Worm (Caenorhabditis elegans) whole organism, L4/young adult: ENCODE measurements around the gene wrk-1.

Experiments used
- W03F9.2 ChIP-seq: fragments of 150-350 bp; optimal IDR thresholded peaks from 2 replicates; lab custom pipeline; 2014; ENCODE audit warnings: missing biosample characterization, missing genetic modification characterization
- dao-5 ChIP-seq: sonication (generic microtip); optimal IDR thresholded peaks from 2 replicates; lab custom pipeline; 2016; ENCODE audit warnings: missing genotype, missing genetic modification characterization, moderate library complexity, missing compliant biosample characterization
- him-1 ChIP-seq: sonication (generic microtip); optimal IDR thresholded peaks from 2 replicates; lab custom pipeline; 2016; ENCODE audit warnings: missing genotype, missing genetic modification reagents, missing genetic modification characterization, missing compliant biosample characterization

The wrk-1 gene

DNA sequence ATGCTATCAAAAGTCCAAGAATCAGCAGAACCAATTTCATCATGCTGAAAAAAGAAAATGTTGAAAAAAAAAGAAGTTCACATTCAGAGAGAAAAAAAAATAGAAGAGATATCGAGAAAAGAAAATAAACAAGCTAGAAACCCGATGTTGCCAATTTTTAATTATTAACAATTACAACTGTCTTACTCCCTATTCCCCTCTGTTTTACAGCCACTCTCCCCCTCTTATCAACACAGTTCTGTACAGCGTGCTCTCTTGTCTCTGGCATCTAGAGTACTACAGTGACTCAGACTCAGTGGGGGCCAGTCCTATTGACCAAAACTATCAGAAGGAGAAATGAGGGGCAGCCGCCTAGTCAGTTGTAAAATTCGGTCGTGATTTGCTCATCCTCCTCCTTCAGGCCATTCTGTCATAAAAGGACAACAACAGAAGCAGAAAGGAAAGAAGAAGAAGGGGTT, at the start of gene wrk-1:
Gene wrk-1, minus strand, starts transcription at position 51 of the 458 bp plus-strand sequence.
- TF ChIP-seq dao-5 (tag; lab: Kevin White, UChicago) (no peak), him-1 (tag; lab: Kevin White, UChicago) (no peak), W03F9.2 (tag; lab: Kevin White, UChicago) (no peak)

DNA sequence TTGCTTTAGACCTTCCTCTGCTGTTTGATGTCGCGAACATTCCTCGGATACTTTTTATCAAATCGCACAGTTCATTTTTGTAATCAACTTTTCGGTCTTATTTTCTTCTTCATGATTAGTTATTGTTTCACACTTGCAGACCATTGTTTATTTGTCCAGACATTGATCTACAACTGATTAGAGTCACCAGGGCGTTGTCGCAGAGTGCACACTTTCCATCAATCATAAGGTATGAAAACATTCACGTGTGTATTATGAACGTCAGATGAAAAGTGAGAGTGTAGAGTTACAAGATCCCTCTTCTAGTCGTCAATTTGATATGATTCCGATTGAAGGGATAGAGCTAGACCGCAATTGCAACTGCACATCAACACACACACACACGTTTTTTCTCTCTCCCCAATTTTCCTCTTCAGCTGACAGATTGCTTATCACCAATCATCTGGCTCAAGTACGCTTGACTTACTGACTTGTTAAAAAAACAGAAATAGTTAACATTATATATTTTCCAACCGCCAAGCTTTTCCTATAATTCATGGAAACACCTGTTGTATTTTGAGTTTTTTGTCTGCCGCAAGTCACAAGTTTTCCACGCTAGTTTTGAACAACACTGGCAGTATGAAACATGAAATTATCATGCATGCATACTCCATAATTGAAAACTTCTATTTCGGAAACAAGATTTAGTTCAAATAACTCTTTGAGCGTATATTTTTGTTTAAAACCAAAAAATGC, 47.8 kb upstream of the wrk-1 start:
- TF ChIP-seq dao-5 (tag; lab: Kevin White, UChicago) = no peak
- TF ChIP-seq him-1 (tag; lab: Kevin White, UChicago) = no peak

DNA sequence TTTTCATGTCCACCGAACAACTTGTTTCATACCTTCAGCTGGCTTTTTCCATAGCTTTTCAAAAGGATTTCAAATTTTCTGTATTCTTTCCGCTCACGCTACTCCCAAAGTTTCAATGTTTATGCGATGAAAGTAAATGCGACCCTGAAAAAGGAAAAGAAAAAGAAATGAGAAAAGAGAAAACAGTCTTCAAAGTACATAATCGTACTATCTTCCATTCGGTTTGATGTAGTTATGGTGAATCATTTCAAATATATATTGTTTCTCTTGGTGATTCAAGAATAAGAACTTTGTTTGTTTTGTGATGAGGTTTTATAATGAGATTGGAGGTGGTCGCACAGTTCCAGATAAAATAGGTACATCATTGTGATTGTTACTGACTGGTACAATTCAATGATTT, 46.4 kb upstream of the wrk-1 start:
- TF ChIP-seq him-1 (tag; lab: Kevin White, UChicago) (no peak), dao-5 (tag; lab: Kevin White, UChicago) (no peak), W03F9.2 (tag; lab: Kevin White, UChicago) (no peak)

DNA sequence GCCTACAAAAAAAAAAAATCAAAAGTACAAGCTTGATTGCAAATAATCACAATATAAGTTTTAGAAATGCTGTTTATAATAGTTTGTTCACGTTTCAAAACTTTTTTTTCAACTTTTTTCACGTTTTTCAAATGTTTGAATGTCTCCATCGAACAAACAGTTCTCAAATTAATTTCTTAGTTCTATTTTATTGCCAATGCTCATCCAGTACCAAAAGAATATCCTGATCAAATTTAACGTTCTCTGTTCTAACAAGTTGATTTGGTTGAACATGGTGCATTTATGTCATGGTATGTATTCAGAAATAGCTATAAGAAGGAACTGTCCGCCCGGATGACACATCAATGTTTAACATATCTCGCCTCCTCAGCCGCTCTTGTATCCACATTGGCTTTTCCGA, 40.0 kb upstream of the wrk-1 start, which contains the start of gene kin-9:
Gene kin-9, plus strand, starts transcription at position 301 of the 400 bp plus-strand sequence.
- TF ChIP-seq W03F9.2 (tag; lab: Kevin White, UChicago) (no peak), dao-5 (tag; lab: Kevin White, UChicago) (no peak)

DNA sequence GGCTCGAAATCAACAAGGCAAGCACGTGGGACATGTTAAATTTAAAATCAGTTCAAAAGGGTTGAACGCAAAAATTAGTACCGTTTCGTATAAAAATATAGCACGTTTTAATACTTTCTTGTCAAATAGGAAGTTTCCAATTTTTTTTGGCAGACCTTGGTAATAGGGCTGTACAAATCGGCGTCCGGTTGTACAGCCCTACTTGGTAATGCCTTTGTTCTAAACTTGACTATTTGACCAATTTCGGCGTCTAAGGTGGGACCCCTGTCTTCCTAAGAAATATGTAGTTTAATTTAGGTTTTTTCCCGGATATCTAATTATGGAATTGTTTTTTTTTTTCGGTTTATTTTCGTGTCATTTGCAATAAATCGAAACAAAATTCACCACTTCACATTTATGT, 37.1 kb upstream of the wrk-1 start:
- TF ChIP-seq W03F9.2 (tag; lab: Kevin White, UChicago) = no peak

DNA sequence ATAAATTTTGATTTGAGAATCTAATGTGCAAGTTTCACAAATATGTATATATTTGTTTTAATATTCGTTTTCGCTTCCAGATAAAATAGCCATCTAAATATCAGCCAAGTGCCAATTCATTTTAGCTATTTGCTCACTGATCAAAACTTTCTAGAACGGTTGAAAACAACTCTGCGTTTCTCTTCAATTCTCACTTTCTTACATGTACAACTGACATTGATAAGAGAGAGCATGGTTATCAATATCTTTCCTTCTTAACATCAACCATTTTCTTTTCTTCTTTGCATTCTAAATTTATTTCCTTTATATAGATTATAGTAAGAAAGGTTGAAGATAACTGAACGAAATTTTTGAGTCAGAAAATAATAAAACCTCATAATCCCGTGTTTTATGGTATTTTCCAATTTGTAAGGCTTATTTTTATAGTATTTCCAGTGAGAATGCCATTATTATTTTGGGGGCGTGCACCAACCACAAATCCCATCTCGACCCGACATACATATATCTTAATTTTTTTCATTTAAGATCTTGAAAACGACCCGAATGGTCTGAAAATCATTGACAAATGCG, 36.0 kb upstream of the wrk-1 start, which contains the start of gene F08F1.3:
Gene F08F1.3, plus strand, starts transcription at position 520 of the 570 bp plus-strand sequence.
- TF ChIP-seq W03F9.2 (tag; lab: Kevin White, UChicago) (no peak), him-1 (tag; lab: Kevin White, UChicago) (no peak), dao-5 (tag; lab: Kevin White, UChicago) (no peak)

DNA sequence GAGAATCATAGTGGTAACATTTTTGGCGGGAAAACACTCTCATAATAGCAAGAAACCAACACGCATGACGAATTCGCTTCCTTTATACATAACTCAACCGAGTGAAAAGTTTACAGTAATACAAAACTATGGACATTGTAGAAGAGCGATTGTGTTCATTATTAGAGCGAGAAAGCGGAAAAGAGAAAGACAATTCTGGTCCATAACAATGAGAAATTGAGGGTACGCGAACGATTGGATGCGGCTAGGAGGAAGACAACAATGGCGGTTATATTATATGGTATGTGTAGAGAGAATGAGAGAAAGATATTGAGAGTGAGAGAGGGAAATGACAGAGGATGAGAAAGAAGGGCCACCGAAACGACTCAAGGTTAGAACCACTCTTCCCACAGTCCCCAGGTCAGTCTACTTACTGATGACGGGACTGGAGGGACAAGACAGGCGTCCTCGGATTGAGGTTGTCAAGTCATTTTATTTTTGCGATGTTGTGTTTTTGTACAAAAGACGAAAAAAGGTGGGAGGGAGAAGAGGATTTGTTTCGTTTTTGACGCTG, 33.8 kb upstream of the wrk-1 start:
- TF ChIP-seq him-1 (tag; lab: Kevin White, UChicago) (no peak), W03F9.2 (tag; lab: Kevin White, UChicago) (no peak), dao-5 (tag; lab: Kevin White, UChicago) (no peak)

DNA sequence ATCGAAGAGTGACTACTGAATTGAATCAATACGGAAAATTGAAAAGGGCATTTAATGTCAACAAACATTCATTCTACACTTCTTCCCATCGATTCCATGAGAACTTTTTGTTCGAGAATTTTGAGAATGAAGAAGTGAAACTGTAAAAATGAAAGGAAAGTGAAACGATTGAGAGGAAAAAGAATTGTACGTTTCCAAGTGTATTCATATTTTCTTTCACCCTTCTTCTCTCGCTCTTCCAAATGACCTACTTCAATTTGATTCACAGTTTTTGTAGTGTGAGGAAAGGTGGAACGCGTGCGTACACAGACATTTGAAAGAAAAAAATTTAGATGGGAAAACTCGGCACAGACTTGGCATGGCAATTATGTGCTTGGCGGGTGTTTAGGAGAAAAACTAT, 31.9 kb upstream of the wrk-1 start:
- TF ChIP-seq dao-5 (tag; lab: Kevin White, UChicago) = no peak
- no peak for TF ChIP-seq W03F9.2 (tag; lab: Kevin White, UChicago)
- no peak for TF ChIP-seq him-1 (tag; lab: Kevin White, UChicago)

DNA sequence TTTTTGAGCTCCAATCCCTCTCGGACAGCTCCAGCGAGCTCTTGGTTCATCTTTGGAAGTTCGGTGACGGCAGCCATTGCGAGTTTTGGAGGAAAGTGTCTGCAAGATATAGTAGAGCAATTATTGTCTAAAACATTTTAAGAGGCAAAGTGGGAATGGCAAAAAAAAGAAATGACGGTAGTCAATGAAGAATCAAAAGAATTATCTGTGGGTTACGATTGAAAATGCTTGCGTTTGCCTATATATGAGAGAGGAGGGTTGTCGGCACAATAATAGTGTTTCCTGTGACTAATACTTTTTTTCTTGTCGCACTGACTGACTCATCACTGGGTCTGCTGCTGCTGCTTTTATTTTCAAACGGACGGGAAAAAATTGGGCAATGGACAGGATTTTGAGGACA, 31.2 kb upstream of the wrk-1 start, which contains the start of gene tth-1:
Gene tth-1, minus strand, starts transcription at position 101 of the 400 bp plus-strand sequence.
- TF ChIP-seq dao-5 (tag; lab: Kevin White, UChicago) = no peak
- no peak for TF ChIP-seq him-1 (tag; lab: Kevin White, UChicago)
- no peak for TF ChIP-seq W03F9.2 (tag; lab: Kevin White, UChicago)

DNA sequence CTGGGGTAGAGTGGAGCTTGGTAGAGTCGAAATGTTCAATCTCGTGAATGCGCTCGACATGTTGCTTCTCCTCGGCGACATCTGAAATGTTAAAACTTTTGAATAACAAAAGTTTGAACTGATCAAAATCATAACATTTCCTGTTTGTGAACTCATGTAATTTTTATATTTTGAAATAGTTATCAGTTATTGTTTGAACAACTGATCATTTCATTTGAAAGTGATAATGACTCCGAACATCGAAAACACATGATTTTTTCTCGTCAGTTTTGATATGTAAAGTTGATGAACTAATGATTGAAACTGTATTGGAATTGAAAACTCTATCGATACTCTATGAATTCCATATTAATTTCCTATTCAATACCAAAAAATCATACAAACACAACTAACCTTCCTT, 30.8 kb upstream of the wrk-1 start:
- TF ChIP-seq dao-5 (tag; lab: Kevin White, UChicago) (no peak), him-1 (tag; lab: Kevin White, UChicago) (no peak), W03F9.2 (tag; lab: Kevin White, UChicago) (no peak)

DNA sequence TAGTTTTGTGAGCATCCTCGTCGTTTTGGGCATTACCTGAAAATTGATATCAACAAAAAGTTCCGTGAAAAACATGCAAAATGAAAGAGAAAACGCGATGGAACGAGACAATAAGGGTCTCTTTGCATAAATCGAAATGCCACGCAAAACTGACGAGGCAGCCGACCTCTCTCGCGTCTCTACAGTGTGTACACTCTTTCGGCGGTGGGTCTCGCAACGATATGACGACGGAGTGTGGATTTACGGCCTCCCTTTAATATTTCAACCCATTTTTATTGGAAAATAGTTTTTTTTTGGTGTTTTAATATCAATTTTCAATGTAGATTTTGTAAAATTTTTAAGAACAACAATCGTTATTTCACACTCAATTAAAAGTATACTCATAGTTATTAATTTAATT, 29.6 kb upstream of the wrk-1 start, which contains the start of gene tag-123:
Gene tag-123, minus strand, starts transcription at position 36 of the 400 bp plus-strand sequence.
- TF ChIP-seq W03F9.2 (tag; lab: Kevin White, UChicago) (no peak), dao-5 (tag; lab: Kevin White, UChicago) (no peak), him-1 (tag; lab: Kevin White, UChicago) (no peak)

DNA sequence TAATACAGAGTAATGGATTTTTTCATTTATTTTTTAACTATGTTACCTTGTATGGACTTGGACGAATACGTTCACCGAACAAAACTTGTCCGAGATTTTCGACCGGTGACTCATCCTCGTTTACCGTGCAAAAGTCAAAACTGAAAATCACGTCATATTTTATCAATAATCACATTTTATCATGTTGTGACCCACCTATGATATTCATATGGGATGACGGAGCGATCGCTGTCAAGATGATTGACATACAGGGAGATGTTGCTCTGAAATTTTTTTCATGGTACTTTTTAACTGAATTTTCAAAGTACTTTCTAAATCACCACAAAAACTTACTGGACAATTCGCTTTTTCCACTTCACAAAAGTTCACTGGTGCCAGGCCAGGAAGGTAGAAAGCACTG, 29.2 kb upstream of the wrk-1 start:
- TF ChIP-seq W03F9.2 (tag; lab: Kevin White, UChicago) (no peak), dao-5 (tag; lab: Kevin White, UChicago) (no peak), him-1 (tag; lab: Kevin White, UChicago) (no peak)

DNA sequence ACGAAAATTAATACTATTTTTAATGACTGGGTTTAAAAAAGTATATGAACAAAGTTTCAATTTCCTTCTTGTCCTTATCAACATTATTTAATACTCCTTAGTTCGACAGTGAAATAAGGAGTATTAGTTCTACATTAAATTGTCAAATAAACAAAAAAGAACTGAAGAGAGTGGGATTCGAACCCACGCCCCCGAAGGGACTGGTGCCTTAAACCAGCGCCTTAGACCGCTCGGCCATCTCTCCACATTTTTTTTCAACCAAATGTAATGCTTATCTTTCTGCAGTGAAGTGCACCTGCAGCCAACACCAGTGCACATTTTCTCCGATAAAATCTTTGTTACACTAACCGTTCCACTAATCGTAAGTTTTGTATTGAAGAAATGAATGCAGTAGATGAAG, 26.9 kb upstream of the wrk-1 start:
- TF ChIP-seq dao-5 (tag; lab: Kevin White, UChicago) (no peak), him-1 (tag; lab: Kevin White, UChicago) (no peak), W03F9.2 (tag; lab: Kevin White, UChicago) (no peak)
